Fruit fly (Drosophila melanogaster) whole organism, pupa: ENCODE results near the gene CG7950.

Source experiments
- CG10348 ChIP-seq: fragments of 200-800 bp; sonication (Bioruptor generic); IDR thresholded peaks from 2 replicates; pipeline ENCODE4 v1.3.6; 2022; ENCODE audit warnings: missing biosample characterization, missing genetic modification characterization
- CG12605 ChIP-seq: fragments of 200-800 bp; sonication (Bioruptor generic); IDR thresholded peaks from 2 replicates; pipeline ENCODE4 v1.3.6; 2022; ENCODE audit warnings: missing biosample characterization, missing genetic modification characterization
- CG13204 ChIP-seq: fragments of 200-800 bp; sonication (Bioruptor generic); optimal IDR thresholded peaks from 2 replicates; lab custom pipeline; 2018; ENCODE audit warnings: missing biosample characterization, mild to moderate bottlenecking, missing genetic modification characterization, moderate library complexity
- CG14655 ChIP-seq: fragments of 200-800 bp; sonication (Bioruptor generic); optimal IDR thresholded peaks from 3 replicates; lab custom pipeline; 2017; ENCODE audit warnings: mild to moderate bottlenecking, missing biosample characterization, missing genetic modification reagents, missing genetic modification characterization
- CG15710 ChIP-seq: fragments of 200-800 bp; sonication (Bioruptor generic); optimal IDR thresholded peaks from 2 replicates; lab custom pipeline; 2018; ENCODE audit warnings: missing biosample characterization, mild to moderate bottlenecking, missing genetic modification characterization, moderate library complexity
- CG17806 ChIP-seq: fragments of 200-800 bp; sonication (Bioruptor generic); optimal IDR thresholded peaks from 2 replicates; lab custom pipeline; 2018; ENCODE audit warnings: missing biosample characterization, mild to moderate bottlenecking, missing genetic modification characterization, moderate library complexity
- CG32121 ChIP-seq: fragments of 200-800 bp; sonication (Bioruptor generic); IDR thresholded peaks from 2 replicates; pipeline ENCODE4 v1.3.6; 2022; ENCODE audit warnings: missing biosample characterization, missing genetic modification characterization
- CG34367 ChIP-seq: fragments of 200-800 bp; sonication (Bioruptor generic); optimal IDR thresholded peaks from 2 replicates; lab custom pipeline; 2018; ENCODE audit warnings: missing biosample characterization, mild to moderate bottlenecking, missing genetic modification characterization
- CG4496 ChIP-seq: fragments of 200-800 bp; sonication (Bioruptor generic); IDR thresholded peaks from 3 replicates; pipeline ENCODE4 v1.3.6; 2022; ENCODE audit warnings: missing biosample characterization, missing genetic modification characterization
- CG8159 ChIP-seq: fragments of 200-800 bp; sonication (Bioruptor generic); optimal IDR thresholded peaks from 3 replicates; lab custom pipeline; 2018; ENCODE audit warnings: missing biosample characterization, mild to moderate bottlenecking, missing genetic modification characterization, moderate library complexity
- CG8301 ChIP-seq: fragments of 200-800 bp; sonication (Bioruptor generic); optimal IDR thresholded peaks from 2 replicates; lab custom pipeline; 2018; ENCODE audit warnings: missing biosample characterization, mild to moderate bottlenecking, missing genetic modification characterization
- CG9948 ChIP-seq: fragments of 200-800 bp; sonication (Bioruptor generic); optimal IDR thresholded peaks from 2 replicates; lab custom pipeline; 2018; ENCODE audit warnings: missing biosample characterization, mild to moderate bottlenecking, missing genetic modification characterization, moderate library complexity
- D1 ChIP-seq: fragments of 200-800 bp; sonication (Bioruptor generic); optimal IDR thresholded peaks from 2 replicates; lab custom pipeline; 2018; ENCODE audit warnings: missing biosample characterization, mild to moderate bottlenecking, missing genetic modification characterization, moderate library complexity
- EcR ChIP-seq: fragments of 200-800 bp; sonication (Bioruptor generic); optimal IDR thresholded peaks from 3 replicates; lab custom pipeline; 2019; ENCODE audit warnings: missing biosample characterization, missing genetic modification characterization, mild to moderate bottlenecking, moderate library complexity, missing genetic modification reagents
- Ets98B ChIP-seq: fragments of 200-800 bp; sonication (Bioruptor generic); IDR thresholded peaks from 2 replicates; pipeline ENCODE4 v1.3.6; 2022; ENCODE audit warnings: missing biosample characterization, missing genetic modification characterization
- Pif1A ChIP-seq: fragments of 200-800 bp; sonication (Bioruptor generic); optimal IDR thresholded peaks from 3 replicates; lab custom pipeline; 2016; ENCODE audit warnings: missing biosample characterization, missing genetic modification characterization
- Pif1B ChIP-seq: fragments of 200-800 bp; sonication (Bioruptor generic); optimal IDR thresholded peaks from 3 replicates; lab custom pipeline; 2016; ENCODE audit warnings: missing biosample characterization, missing genetic modification characterization
- Snoo ChIP-seq: fragments of 200-800 bp; sonication (Bioruptor generic); optimal IDR thresholded peaks from 3 replicates; lab custom pipeline; 2017; ENCODE audit warnings: missing biosample characterization, mild to moderate bottlenecking, missing genetic modification characterization, inconsistent platforms
- fd96Ca ChIP-seq: fragments of 200-800 bp; sonication (Bioruptor generic); IDR thresholded peaks from 3 replicates; pipeline ENCODE4 v1.3.6; 2022; ENCODE audit warnings: missing biosample characterization, missing genetic modification characterization
- gl ChIP-seq: fragments of 200-800 bp; sonication (Bioruptor generic); optimal IDR thresholded peaks from 2 replicates; lab custom pipeline; 2018; ENCODE audit warnings: missing biosample characterization, mild to moderate bottlenecking, missing genetic modification characterization
- rn ChIP-seq: fragments of 200-800 bp; sonication (Bioruptor generic); IDR thresholded peaks from 2 replicates; pipeline ENCODE4 v1.3.6; 2022; ENCODE audit warnings: missing biosample characterization, missing genetic modification characterization

Gene CG7950

dm6 chr3R:30051933-30052332, 4.7 kb upstream of the CG7950 start, which contains the start of gene CG15528:
TSS of gene CG15528 (minus strand) at chr3R:30052112.
- TF ChIP-seq CG14655 (GFP tag; lab: Kevin White, UChicago) (no peak), CG17806 (no peak), Ets98B (GFP tag; lab: Robert Waterston, UW) (no peak), CG4496 (no peak), D1 (tag; lab: Kevin White, UChicago) (no peak), Snoo (tag; lab: Kevin White, UChicago) (no peak), Pif1A (no peak), CG8159 (tag; lab: Kevin White, UChicago) (no peak), EcR (GFP tag; lab: Kevin White, UChicago) (no peak), CG32121 (GFP tag; lab: Robert Waterston, UW) (no peak), CG13204 (GFP tag; lab: Kevin White, UChicago) (no peak)

dm6 chr3R:30052455-30053046, 4.1 kb upstream of the CG7950 start, which contains the start of gene Jasper:
TSS of gene Jasper (plus strand) at chr3R:30052514.
- TF ChIP-seq CG12605 (GFP tag; lab: Robert Waterston, UW), result no peak
- TF ChIP-seq CG15710 (tag; lab: Kevin White, UChicago), result no peak
- TF ChIP-seq CG14655 (GFP tag; lab: Kevin White, UChicago), result no peak
- no peak for TF ChIP-seq Pif1B (GFP tag; lab: Kevin White, UChicago)
- no peak for TF ChIP-seq CG13204 (GFP tag; lab: Kevin White, UChicago)
- TF ChIP-seq CG9948 (tag; lab: Kevin White, UChicago), result no peak
- TF ChIP-seq CG10348 (GFP tag; lab: Robert Waterston, UW), result no peak
- no peak for TF ChIP-seq CG8159 (tag; lab: Kevin White, UChicago)
- no peak for TF ChIP-seq gl (tag; lab: Kevin White, UChicago)
- no peak for TF ChIP-seq Snoo (tag; lab: Kevin White, UChicago)
- no peak; the same call in 2 of the 3 replicates for TF ChIP-seq CG4496
- TF ChIP-seq CG8301 (tag; lab: Kevin White, UChicago), result no peak

- TF ChIP-seq CG9948 (tag; lab: Kevin White, UChicago) (no peak), D1 (tag; lab: Kevin White, UChicago) (no peak), Snoo (tag; lab: Kevin White, UChicago) (peak; percentile 15), Ets98B (GFP tag; lab: Robert Waterston, UW) (peak; percentile 39; the same call in 1 of the 2 replicates), CG15710 (tag; lab: Kevin White, UChicago) (peak; percentile 43), CG17806 (peak; percentile 21), EcR (GFP tag; lab: Kevin White, UChicago) (no peak), CG10348 (GFP tag; lab: Robert Waterston, UW) (no peak), CG34367 (tag; lab: Kevin White, UChicago) (no peak), CG32121 (GFP tag; lab: Robert Waterston, UW) (no peak), fd96Ca (peak; percentile 46; the same call in 1 of the 3 replicates), rn (GFP tag; lab: Robert Waterston, UW) (no peak)
Measured at dm6 chr3R:30055915-30056544, 629 bp upstream of the CG7950 start, which contains the start of the genes Rpp14b and spn-A. TSS of gene Rpp14b (plus strand) at chr3R:30055957. TSS of gene spn-A (minus strand) at chr3R:30056037.

- peak; percentile 8 for TF ChIP-seq CG34367 (tag; lab: Kevin White, UChicago)
- TF ChIP-seq Snoo (tag; lab: Kevin White, UChicago), result peak; percentile 19
- TF ChIP-seq CG32121 (GFP tag; lab: Robert Waterston, UW), result no peak
- TF ChIP-seq D1 (tag; lab: Kevin White, UChicago), result no peak
- no peak for TF ChIP-seq CG13204 (GFP tag; lab: Kevin White, UChicago)
- TF ChIP-seq Ets98B (GFP tag; lab: Robert Waterston, UW), result peak; percentile 64
- TF ChIP-seq CG8159 (tag; lab: Kevin White, UChicago), result peak; percentile 23
- TF ChIP-seq Pif1A, result peak; percentile 31
- peak; percentile 21 for TF ChIP-seq CG17806
- no peak for TF ChIP-seq fd96Ca
- TF ChIP-seq CG4496, result 0 out of 3 replicates have a peak, but pooled peaks have one; percentile 8
Measured at dm6 chr3R:30058057-30058868, 1.6 kb downstream of the CG7950 start, which contains the start of gene sima. TSS of gene sima (plus strand) at chr3R:30058311.

- TF ChIP-seq CG8159 (tag; lab: Kevin White, UChicago) (peak; percentile 31), EcR (GFP tag; lab: Kevin White, UChicago) (peak; percentile 85), fd96Ca (no peak)
Measured at dm6 chr3R:30059944-30060343, 3.3 kb downstream of the CG7950 start.
